Fruit fly (Drosophila melanogaster): ENCODE data around the gene ppk8.

DNA sequence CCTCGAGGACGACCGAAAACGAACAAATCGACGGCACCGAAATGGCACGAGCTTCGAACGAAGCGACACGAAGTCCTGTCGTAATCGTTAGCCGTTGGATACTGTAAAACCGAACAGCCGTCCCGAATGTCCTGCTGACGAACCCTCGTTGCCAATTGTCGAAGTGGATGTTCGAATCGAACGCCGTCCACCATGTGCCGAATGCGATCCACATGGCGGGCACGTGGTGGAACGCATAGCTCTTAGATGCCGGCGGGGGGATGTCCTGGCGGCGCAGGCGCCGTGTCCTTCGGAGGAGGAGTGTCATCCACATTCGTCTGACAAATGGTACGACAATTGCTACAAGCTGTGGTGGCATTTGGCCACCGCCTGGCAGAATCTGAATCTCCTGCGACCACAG lies 26.9 kb upstream of the ppk8 start:
- TF ChIP-seq cnc (optimal IDR thresholded peaks at IDR 0.05) (no peak), CG5204 (GFP tag; optimal IDR thresholded peaks at IDR 0.05) (no peak), kay (GFP tag; ENCODE audit: borderline replicate concordance) (no peak), tj (GFP tag; optimal IDR thresholded peaks at IDR 0.05) (no peak), Clk (GFP tag; optimal IDR thresholded peaks at IDR 0.05) (no peak), Hr96 (GFP tag; optimal IDR thresholded peaks at IDR 0.05) (no peak), toe (GFP tag; optimal IDR thresholded peaks at IDR 0.05) (no peak), pad (GFP tag; optimal IDR thresholded peaks at IDR 0.05) (no peak), CG7101 (tag; optimal IDR thresholded peaks at IDR 0.05) (no peak), bab1 (GFP tag; optimal IDR thresholded peaks at IDR 0.05) (no peak), CG11617 (GFP tag; optimal IDR thresholded peaks at IDR 0.05) (no peak), CG1620 (GFP tag; optimal IDR thresholded peaks at IDR 0.05) (no peak), Crg-1 (GFP tag; optimal IDR thresholded peaks at IDR 0.05) (no peak)

All from whole organism, adult.